Worm (Caenorhabditis elegans): ENCODE data around the gene spi-1.
A peak's percentile ranks its signal among the peaks of the same experiment; 100 is the strongest.

Gene spi-1

DNA sequence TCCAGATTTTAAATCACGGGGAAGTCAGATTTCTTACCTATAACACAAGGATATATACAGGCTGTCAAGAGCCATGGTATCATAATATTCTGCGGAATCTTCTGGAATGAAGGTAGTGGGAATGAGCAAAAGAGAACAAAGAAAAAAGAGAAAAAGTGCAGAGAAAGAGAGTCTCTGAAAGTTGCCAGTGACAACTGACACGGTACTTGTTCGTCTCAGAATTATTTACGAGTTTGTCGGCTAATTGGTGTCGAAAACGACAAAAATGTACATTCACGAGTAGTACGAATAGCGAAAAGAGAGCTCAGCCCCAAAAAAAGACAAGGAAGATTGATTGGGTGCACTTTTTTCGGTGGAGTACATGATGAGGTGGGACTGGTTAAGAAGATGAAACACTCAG is 13.0 kb upstream of the spi-1 start, which contains the start of gene cah-2:
Gene cah-2 (minus strand): TSS at position 101 of the 400 bp plus-strand sequence.
- TF ChIP-seq ceh-28 (tag; optimal IDR thresholded peaks at IDR 0.05) (no peak), ztf-4 (tag; optimal IDR thresholded peaks at IDR 0.05) (no peak), daf-12 (tag; optimal IDR thresholded peaks at IDR 0.05) (no peak), egl-27 (tag; optimal IDR thresholded peaks at IDR 0.05) (no peak)

DNA sequence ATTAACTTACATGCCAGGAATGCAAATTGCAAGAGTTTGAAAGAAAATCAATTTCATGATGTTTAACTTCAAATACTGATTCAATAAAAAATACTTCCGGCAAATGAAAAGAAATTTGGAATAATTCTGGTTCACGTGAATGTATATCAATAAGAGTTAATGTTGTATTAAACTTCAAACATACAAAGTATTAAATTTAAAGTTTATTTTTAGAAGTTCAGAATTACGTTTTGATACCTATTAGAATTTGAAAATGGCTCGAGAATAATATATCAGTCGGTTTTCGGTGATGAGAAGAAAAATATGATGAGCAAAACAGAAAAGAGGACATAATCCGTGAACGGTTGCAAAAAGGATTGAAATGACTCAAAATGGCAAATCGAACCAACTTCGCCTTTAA is 6.4 kb upstream of the spi-1 start, which contains the start of gene D1022.9:
Gene D1022.9 (minus strand): TSS at position 101 of the 400 bp plus-strand sequence.
- no peak for TF ChIP-seq nhr-237 (tag; optimal IDR thresholded peaks at IDR 0.05)
- TF ChIP-seq nhr-67 (tag; optimal IDR thresholded peaks at IDR 0.05) = no peak
- TF ChIP-seq R02D3.7 (tag; optimal IDR thresholded peaks at IDR 0.05) = no peak
- TF ChIP-seq nhr-12 (tag; optimal IDR thresholded peaks at IDR 0.05) = no peak
- TF ChIP-seq egl-27 (tag; optimal IDR thresholded peaks at IDR 0.05) = no peak
- no peak for TF ChIP-seq nhr-25 (tag; optimal IDR thresholded peaks at IDR 0.05)
- TF ChIP-seq mdl-1 (tag; optimal IDR thresholded peaks at IDR 0.05) = no peak
- TF ChIP-seq pqm-1 (tag; optimal IDR thresholded peaks at IDR 0.05) = no peak
- TF ChIP-seq mml-1 (tag; optimal IDR thresholded peaks at IDR 0.05) = no peak

DNA sequence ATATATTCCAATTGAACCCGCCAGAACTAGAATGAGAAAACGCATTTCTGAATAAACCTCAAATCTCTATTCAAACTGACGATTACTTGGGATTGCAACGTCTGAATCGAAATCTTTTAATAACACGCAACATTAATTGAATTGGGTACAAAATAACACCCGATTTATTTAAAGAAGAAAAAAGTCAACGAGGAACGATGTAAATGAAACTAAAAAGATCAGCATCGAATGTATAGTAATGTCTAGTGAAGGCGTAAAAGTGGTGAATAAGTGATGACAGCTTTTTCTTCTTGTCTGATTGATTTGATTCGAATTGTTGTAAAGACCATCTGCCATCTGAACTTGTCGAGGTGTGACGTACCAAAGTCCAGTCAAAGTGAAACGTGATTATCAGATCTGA is 2.4 kb upstream of the spi-1 start, which contains the start of gene nas-23:
Gene nas-23 (minus strand): TSS at position 101 of the 400 bp plus-strand sequence.
- TF ChIP-seq ZK546.5 (tag; optimal IDR thresholded peaks at IDR 0.05) (no peak), nhr-77 (tag; optimal IDR thresholded peaks at IDR 0.05) (no peak), snpc-4 (tag; optimal IDR thresholded peaks at IDR 0.05) (no peak), ceh-28 (tag; optimal IDR thresholded peaks at IDR 0.05) (no peak), elt-3 (tag; optimal IDR thresholded peaks at IDR 0.05) (no peak), nhr-11 (tag; optimal IDR thresholded peaks at IDR 0.05) (no peak), eor-1 (tag; optimal IDR thresholded peaks at IDR 0.05) (no peak), nhr-43 (tag; optimal IDR thresholded peaks at IDR 0.05; ENCODE audit: poor library complexity, severe bottlenecking) (no peak), egl-27 (tag; optimal IDR thresholded peaks at IDR 0.05) (no peak), lin-39 (tag; optimal IDR thresholded peaks at IDR 0.05) (no peak), daf-12 (tag; optimal IDR thresholded peaks at IDR 0.05) (no peak), pha-4 (tag; optimal IDR thresholded peaks at IDR 0.05) (no peak), nhr-12 (tag; optimal IDR thresholded peaks at IDR 0.05) (no peak)

DNA sequence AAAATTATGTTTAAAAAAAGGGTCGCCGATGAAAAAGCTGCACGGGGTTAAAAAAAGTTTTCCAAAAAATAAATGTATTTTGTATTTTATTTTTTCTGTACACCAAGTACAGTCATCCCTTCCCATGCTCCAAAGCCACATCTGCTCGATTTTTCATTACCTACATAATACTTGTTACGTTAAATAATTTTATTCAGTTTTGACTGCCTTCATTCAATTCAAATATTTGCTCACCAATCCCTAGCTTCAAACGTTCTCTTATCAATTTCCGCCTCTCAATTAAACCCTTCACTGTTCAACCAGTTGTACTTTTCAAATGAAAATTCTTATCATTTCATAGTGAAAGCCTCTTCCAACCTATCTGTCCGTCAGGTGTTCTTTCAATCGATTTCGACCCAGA is 1.9 kb upstream of the spi-1 start, which contains the start of gene R10H1.1:
Gene R10H1.1 (plus strand): TSS at position 301 of the 400 bp plus-strand sequence.
- TF ChIP-seq ZK546.5 (tag; optimal IDR thresholded peaks at IDR 0.05) = no peak
- TF ChIP-seq ztf-11 (tag; optimal IDR thresholded peaks at IDR 0.05) = no peak
- TF ChIP-seq eor-1 (tag; optimal IDR thresholded peaks at IDR 0.05) = no peak
- no peak for TF ChIP-seq unc-39 (tag; optimal IDR thresholded peaks at IDR 0.05)
- peak; percentile 1 for TF ChIP-seq ceh-28 (tag; optimal IDR thresholded peaks at IDR 0.05)
- no peak for TF ChIP-seq nhr-76 (tag; optimal IDR thresholded peaks at IDR 0.05)
- TF ChIP-seq nhr-11 (tag; optimal IDR thresholded peaks at IDR 0.05) = no peak

DNA sequence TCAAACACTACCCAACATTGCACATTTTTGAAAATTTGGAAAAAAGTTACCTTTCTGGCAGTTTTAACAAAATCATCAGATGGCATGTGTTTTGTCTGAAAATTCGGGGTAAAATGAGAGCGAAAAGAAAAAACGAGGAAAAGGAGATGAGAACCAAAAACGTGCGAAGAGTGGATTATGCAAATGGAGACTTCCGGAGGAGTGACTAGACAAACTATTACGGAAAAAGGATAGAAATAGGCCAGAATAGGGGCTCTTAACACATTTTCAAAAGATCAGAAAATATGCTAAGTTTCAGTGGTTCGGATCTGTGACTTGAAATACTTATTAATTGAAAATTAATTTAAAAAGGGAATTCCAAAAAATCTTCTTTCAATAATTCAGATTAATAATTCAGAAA is 3.3 kb downstream of the spi-1 start, which contains the start of gene srab-14:
Gene srab-14 (minus strand): TSS at position 101 of the 400 bp plus-strand sequence.
- no peak for TF ChIP-seq eor-1 (tag; optimal IDR thresholded peaks at IDR 0.05)
- TF ChIP-seq jun-1 (tag; optimal IDR thresholded peaks at IDR 0.05) = no peak
- TF ChIP-seq ceh-16 (tag; optimal IDR thresholded peaks at IDR 0.05) = no peak
- no peak for TF ChIP-seq egl-27 (tag; optimal IDR thresholded peaks at IDR 0.05)
- no peak for TF ChIP-seq sea-2 (GFP tag; optimal IDR thresholded peaks at IDR 0.05)
- TF ChIP-seq skn-1 (tag; optimal IDR thresholded peaks at IDR 0.05) = no peak
- TF ChIP-seq ceh-28 (tag; optimal IDR thresholded peaks at IDR 0.05) = no peak
- TF ChIP-seq snpc-4 (tag; optimal IDR thresholded peaks at IDR 0.05) = no peak
- no peak for TF ChIP-seq ama-1 (optimal IDR thresholded peaks at IDR 0.05)

DNA sequence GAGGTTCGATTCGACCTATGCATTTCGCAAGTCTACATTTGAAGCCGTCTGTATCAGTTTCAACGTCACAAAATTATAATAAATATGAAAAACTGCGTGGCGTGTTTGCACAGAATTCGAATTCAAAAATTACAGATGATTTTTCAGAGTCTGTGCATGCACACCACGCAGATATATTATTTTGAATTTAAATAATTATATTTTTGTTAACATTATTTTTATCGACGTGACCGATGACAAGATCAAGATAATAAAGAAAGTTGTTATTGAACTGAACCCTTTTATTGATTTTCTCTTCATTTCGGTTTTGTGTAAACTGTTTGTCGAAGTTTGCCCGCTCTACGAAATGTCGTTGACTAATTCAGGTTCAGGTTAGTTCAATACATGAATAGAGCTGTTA is 9.0 kb downstream of the spi-1 start, which contains the start of gene C28F5.1:
Gene C28F5.1 (plus strand): TSS at position 301 of the 400 bp plus-strand sequence.
- no peak for TF ChIP-seq nhr-28 (tag; optimal IDR thresholded peaks at IDR 0.05)
- TF ChIP-seq nhr-25 (tag; optimal IDR thresholded peaks at IDR 0.05) = no peak
- no peak for TF ChIP-seq ztf-4 (tag; optimal IDR thresholded peaks at IDR 0.05)

DNA sequence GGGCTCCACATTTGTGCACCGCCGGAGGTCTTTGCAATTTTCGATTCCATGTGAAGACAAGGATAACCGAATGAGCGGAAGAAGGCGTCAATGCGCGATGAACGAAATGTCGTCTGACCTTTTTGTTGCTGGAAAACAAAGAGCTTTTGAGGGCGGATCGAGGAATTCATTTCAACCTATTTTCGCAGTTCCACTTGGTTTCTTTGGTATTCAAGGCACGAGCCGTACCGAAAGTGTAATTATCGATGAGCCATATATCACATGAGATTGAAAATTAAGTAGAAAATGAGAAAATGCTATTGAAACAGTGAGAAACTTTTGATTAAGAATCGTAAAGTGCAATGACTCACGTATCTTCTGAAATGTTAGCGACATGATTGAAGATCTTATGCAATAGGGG is 23.2 kb downstream of the spi-1 start, which contains the start of gene glb-9:
Gene glb-9 (minus strand): TSS at position 101 of the 400 bp plus-strand sequence.
- no peak for TF ChIP-seq ztf-11 (tag; optimal IDR thresholded peaks at IDR 0.05)
- TF ChIP-seq snpc-4 (tag; optimal IDR thresholded peaks at IDR 0.05) = no peak
- TF ChIP-seq fkh-2 (tag; optimal IDR thresholded peaks at IDR 0.05) = no peak
- no peak for TF ChIP-seq elt-2 (tag; optimal IDR thresholded peaks at IDR 0.05)
